Fruit fly (Drosophila melanogaster) whole organism, embryonic: ENCODE data around the gene CG14341.

ENCODE experiments used
- Adf1 ChIP-seq: fragments of 200-800 bp; sonication (Bioruptor generic); IDR thresholded peaks from 2 replicates; pipeline ENCODE4 v1.3.6; 2022; ENCODE audit warnings: missing biosample characterization, missing genetic modification characterization
- Atf6 ChIP-seq: fragments of 200-800 bp; sonication (Bioruptor generic); IDR thresholded peaks from 2 replicates; pipeline ENCODE4 v1.3.6; 2022; ENCODE audit warnings: missing biosample characterization, missing genetic modification characterization
- B-H2 ChIP-seq: fragments of 200-800 bp; sonication (Bioruptor generic); optimal IDR thresholded peaks from 2 replicates; lab custom pipeline; 2018; ENCODE audit warnings: missing biosample characterization, mild to moderate bottlenecking, missing genetic modification characterization
- CG10431 ChIP-seq: fragments of 200-800 bp; sonication (Bioruptor generic); optimal IDR thresholded peaks from 3 replicates; lab custom pipeline; 2018; ENCODE audit warnings: missing biosample characterization, mild to moderate bottlenecking, missing genetic modification characterization
- CG11398 ChIP-seq: fragments of 200-800 bp; sonication (Bioruptor generic); optimal IDR thresholded peaks from 2 replicates; lab custom pipeline; 2016; ENCODE audit warnings: missing biosample characterization, missing genetic modification characterization
- CG11560 ChIP-seq: fragments of 200-800 bp; sonication (Bioruptor generic); IDR thresholded peaks from 3 replicates; pipeline ENCODE4 v1.3.6; 2022; ENCODE audit warnings: missing biosample characterization, missing genetic modification characterization
- CG15073 ChIP-seq: fragments of 200-800 bp; sonication (Bioruptor generic); optimal IDR thresholded peaks from 2 replicates; lab custom pipeline; 2016; ENCODE audit warnings: missing biosample characterization, missing genetic modification characterization
- CG15696 ChIP-seq: fragments of 200-800 bp; sonication (Bioruptor generic); optimal IDR thresholded peaks from 2 replicates; lab custom pipeline; 2019; ENCODE audit warnings: missing biosample characterization, mild to moderate bottlenecking, missing genetic modification characterization, moderate library complexity
- CG16813 ChIP-seq: fragments of 200-800 bp; sonication (Bioruptor generic); IDR thresholded peaks from 3 replicates; pipeline ENCODE4 v1.3.6; 2022; ENCODE audit warnings: missing biosample characterization, missing genetic modification characterization; ENCODE audit not compliant: partially characterized antibody
- CG17328 ChIP-seq: fragments of 200-800 bp; sonication (Bioruptor generic); IDR thresholded peaks from 2 replicates; pipeline ENCODE4 v1.3.6; 2022; ENCODE audit warnings: missing biosample characterization, missing genetic modification characterization
- CG1832 ChIP-seq: fragments of 200-800 bp; sonication (Bioruptor generic); optimal IDR thresholded peaks from 2 replicates; lab custom pipeline; 2017; ENCODE audit warnings: missing biosample characterization, mild to moderate bottlenecking, missing genetic modification characterization, inconsistent platforms
- CG18599 ChIP-seq: fragments of 200-800 bp; sonication (Bioruptor generic); optimal IDR thresholded peaks from 3 replicates; lab custom pipeline; 2017; ENCODE audit warnings: missing biosample characterization, missing genetic modification characterization, mild to moderate bottlenecking, moderate library complexity, missing genetic modification reagents
- CG18619 ChIP-seq: fragments of 200-800 bp; sonication (Bioruptor generic); optimal IDR thresholded peaks from 3 replicates; lab custom pipeline; 2017; ENCODE audit warnings: missing biosample characterization, mild to moderate bottlenecking, missing genetic modification characterization
- CG31441 ChIP-seq: fragments of 200-800 bp; sonication (Bioruptor generic); IDR thresholded peaks from 2 replicates; pipeline ENCODE4 v1.3.6; 2022; ENCODE audit warnings: missing biosample characterization, missing genetic modification characterization
- CG32767 ChIP-seq: fragments of 200-800 bp; sonication (Bioruptor generic); IDR thresholded peaks from 2 replicates; pipeline ENCODE4 v1.3.6; 2022; ENCODE audit warnings: missing biosample characterization, missing genetic modification characterization
- CG4360 ChIP-seq: fragments of 200-800 bp; sonication (Bioruptor generic); IDR thresholded peaks from 2 replicates; pipeline ENCODE4 v1.3.6; 2022; ENCODE audit warnings: missing biosample characterization, missing genetic modification characterization
- CG6683 ChIP-seq: fragments of 200-800 bp; sonication (Bioruptor generic); optimal IDR thresholded peaks from 2 replicates; lab custom pipeline; 2017; ENCODE audit warnings: missing biosample characterization, mild to moderate bottlenecking, missing genetic modification characterization, missing genetic modification reagents
- CG6854 ChIP-seq: fragments of 200-800 bp; sonication (Bioruptor generic); optimal IDR thresholded peaks from 3 replicates; lab custom pipeline; 2017; ENCODE audit warnings: missing biosample characterization, mild to moderate bottlenecking, missing genetic modification characterization
- CG9932 ChIP-seq: fragments of 200-800 bp; sonication (Bioruptor generic); IDR thresholded peaks from 2 replicates; pipeline ENCODE4 v1.3.6; 2022; ENCODE audit warnings: missing biosample characterization, missing genetic modification characterization
- Fer2 ChIP-seq: fragments of 200-800 bp; sonication (Bioruptor generic); optimal IDR thresholded peaks from 2 replicates; lab custom pipeline; 2018; ENCODE audit warnings: missing biosample characterization, mild to moderate bottlenecking, missing genetic modification characterization, moderate library complexity
- Gsc ChIP-seq: fragments of 200-800 bp; sonication (Bioruptor generic); IDR thresholded peaks from 2 replicates; pipeline ENCODE4 v1.3.6; 2022; ENCODE audit warnings: missing biosample characterization, missing genetic modification characterization
- H2.0 ChIP-seq: fragments of 200-800 bp; sonication (Bioruptor generic); IDR thresholded peaks from 2 replicates; pipeline ENCODE4 v1.3.6; 2022; ENCODE audit warnings: missing biosample characterization, missing genetic modification characterization
- HmgZ ChIP-seq: fragments of 200-800 bp; sonication (Bioruptor generic); optimal IDR thresholded peaks from 2 replicates; lab custom pipeline; 2018; ENCODE audit warnings: missing biosample characterization, mild to moderate bottlenecking, missing genetic modification characterization
- MTF-1 ChIP-seq: fragments of 200-800 bp; sonication (Bioruptor generic); optimal IDR thresholded peaks from 2 replicates; lab custom pipeline; 2018; ENCODE audit warnings: missing biosample characterization, mild to moderate bottlenecking, missing genetic modification characterization, borderline replicate concordance
- Myb ChIP-seq: fragments of 200-800 bp; sonication (Bioruptor generic); optimal IDR thresholded peaks from 2 replicates; lab custom pipeline; 2016; ENCODE audit warnings: missing biosample characterization, missing genetic modification characterization
- NC2β ChIP-seq: fragments of 200-800 bp; sonication (Bioruptor generic); optimal IDR thresholded peaks from 2 replicates; lab custom pipeline; 2016; ENCODE audit warnings: missing biosample characterization, missing genetic modification characterization
- Neu2 ChIP-seq: fragments of 200-800 bp; sonication (Bioruptor generic); optimal IDR thresholded peaks from 3 replicates; lab custom pipeline; 2016; ENCODE audit warnings: missing biosample characterization, missing genetic modification characterization, borderline replicate concordance
- Vsx1 ChIP-seq: fragments of 200-800 bp; sonication (Bioruptor generic); optimal IDR thresholded peaks from 2 replicates; lab custom pipeline; 2017; ENCODE audit warnings: missing biosample characterization, mild to moderate bottlenecking, missing genetic modification characterization, missing genetic modification reagents
- bsh ChIP-seq, 2 experiments: fragments of 200-800 bp; sonication (Bioruptor generic); optimal IDR thresholded peaks; 2 replicates each; lab custom pipeline; 2017 to 2018; ENCODE audit warnings: mild to moderate bottlenecking in 2 of 2, missing biosample characterization in 2 of 2, missing genetic modification characterization in 2 of 2, moderate library complexity in 1 of 2
- gfzf ChIP-seq: fragments of 200-800 bp; sonication (Bioruptor generic); optimal IDR thresholded peaks from 2 replicates; lab custom pipeline; 2016; ENCODE audit warnings: missing biosample characterization, mild to moderate bottlenecking, missing genetic modification characterization, moderate library complexity
- hkb ChIP-seq, 2 experiments: fragments of 200-800 bp in 1 of 2; fragments of >200 bp in 1 of 2; sonication (Bioruptor generic) in 1 of 2; IDR thresholded peaks in 1 of 2; optimal IDR thresholded peaks in 1 of 2; 2 replicates each; pipeline versions ENCODE4 v1.3.6 to Lab custom; 2017 to 2022; ENCODE audit warnings: missing biosample characterization in 1 of 2, missing genetic modification characterization in 1 of 2
- inv ChIP-seq: fragments of 200-800 bp; sonication (Bioruptor generic); IDR thresholded peaks from 2 replicates; pipeline ENCODE4 v1.3.6; 2022; ENCODE audit warnings: missing biosample characterization, missing genetic modification characterization; ENCODE audit not compliant: partially characterized antibody
- jing ChIP-seq: fragments of 200-800 bp; sonication (Bioruptor generic); optimal IDR thresholded peaks from 2 replicates; lab custom pipeline; 2018; ENCODE audit warnings: missing biosample characterization, mild to moderate bottlenecking, missing genetic modification characterization
- lmd ChIP-seq: fragments of 200-800 bp; sonication (Bioruptor generic); IDR thresholded peaks from 2 replicates; pipeline ENCODE4 v1.3.6; 2022; ENCODE audit warnings: missing biosample characterization, missing genetic modification characterization
- mirr ChIP-seq: fragments of 200-800 bp; sonication (Bioruptor generic); optimal IDR thresholded peaks from 3 replicates; lab custom pipeline; 2018; ENCODE audit warnings: missing biosample characterization, mild to moderate bottlenecking, missing genetic modification characterization
- nmo ChIP-seq: fragments of 200-800 bp; sonication (Bioruptor generic); optimal IDR thresholded peaks from 2 replicates; lab custom pipeline; 2018; ENCODE audit warnings: missing biosample characterization, mild to moderate bottlenecking, missing genetic modification characterization, moderate library complexity
- p53 ChIP-seq: fragments of 200-800 bp; sonication (Bioruptor generic); optimal IDR thresholded peaks from 2 replicates; lab custom pipeline; 2016; ENCODE audit warnings: missing biosample characterization, missing genetic modification characterization
- pan ChIP-seq, 4 experiments: fragments of >200 bp in 3 of 4; fragments of 200-800 bp in 1 of 4; sonication (Bioruptor generic) in 1 of 4; optimal IDR thresholded peaks in 3 of 4; IDR thresholded peaks in 1 of 4; 2 replicates each; pipeline versions ENCODE4 v1.3.6 to Lab custom; 2017 to 2022; ENCODE audit warnings: missing biosample characterization in 2 of 4, missing genetic modification characterization in 2 of 4, mixed read lengths in 1 of 4
- pfk ChIP-seq: fragments of 200-800 bp; sonication (Bioruptor generic); optimal IDR thresholded peaks from 2 replicates; lab custom pipeline; 2018; ENCODE audit warnings: missing biosample characterization, mild to moderate bottlenecking, missing genetic modification characterization, moderate library complexity
- rib ChIP-seq: fragments of 200-800 bp; sonication (Bioruptor generic); IDR thresholded peaks from 2 replicates; pipeline ENCODE4 v1.3.6; 2022; ENCODE audit warnings: missing biosample characterization, missing genetic modification characterization
- sqz ChIP-seq: fragments of 200-800 bp; sonication (Bioruptor generic); optimal IDR thresholded peaks from 3 replicates; lab custom pipeline; 2018; ENCODE audit warnings: missing biosample characterization, mild to moderate bottlenecking, missing genetic modification characterization
- ssp ChIP-seq: fragments of 200-800 bp; sonication (Bioruptor generic); IDR thresholded peaks from 2 replicates; pipeline ENCODE4 v1.3.6; 2022; ENCODE audit warnings: missing biosample characterization, missing genetic modification characterization
- stwl ChIP-seq: fragments of 200-800 bp; sonication (Bioruptor generic); optimal IDR thresholded peaks from 3 replicates; lab custom pipeline; 2018; ENCODE audit warnings: missing biosample characterization, mild to moderate bottlenecking, missing genetic modification characterization, moderate library complexity
- tap ChIP-seq: fragments of 200-800 bp; optimal IDR thresholded peaks from 3 replicates; lab custom pipeline; 2019; ENCODE audit warnings: missing biosample characterization, mild to moderate bottlenecking, missing genetic modification characterization, moderate library complexity
- vfl ChIP-seq: fragments of 200-800 bp; sonication (Bioruptor generic); optimal IDR thresholded peaks from 2 replicates; lab custom pipeline; 2016; ENCODE audit warnings: missing biosample characterization, missing genetic modification characterization
- zen2 ChIP-seq: fragments of 200-800 bp; sonication (Bioruptor generic); IDR thresholded peaks from 3 replicates; pipeline ENCODE4 v1.3.6; 2022; ENCODE audit warnings: missing biosample characterization, missing genetic modification characterization; ENCODE audit not compliant: partially characterized antibody

The CG14341 gene

DNA sequence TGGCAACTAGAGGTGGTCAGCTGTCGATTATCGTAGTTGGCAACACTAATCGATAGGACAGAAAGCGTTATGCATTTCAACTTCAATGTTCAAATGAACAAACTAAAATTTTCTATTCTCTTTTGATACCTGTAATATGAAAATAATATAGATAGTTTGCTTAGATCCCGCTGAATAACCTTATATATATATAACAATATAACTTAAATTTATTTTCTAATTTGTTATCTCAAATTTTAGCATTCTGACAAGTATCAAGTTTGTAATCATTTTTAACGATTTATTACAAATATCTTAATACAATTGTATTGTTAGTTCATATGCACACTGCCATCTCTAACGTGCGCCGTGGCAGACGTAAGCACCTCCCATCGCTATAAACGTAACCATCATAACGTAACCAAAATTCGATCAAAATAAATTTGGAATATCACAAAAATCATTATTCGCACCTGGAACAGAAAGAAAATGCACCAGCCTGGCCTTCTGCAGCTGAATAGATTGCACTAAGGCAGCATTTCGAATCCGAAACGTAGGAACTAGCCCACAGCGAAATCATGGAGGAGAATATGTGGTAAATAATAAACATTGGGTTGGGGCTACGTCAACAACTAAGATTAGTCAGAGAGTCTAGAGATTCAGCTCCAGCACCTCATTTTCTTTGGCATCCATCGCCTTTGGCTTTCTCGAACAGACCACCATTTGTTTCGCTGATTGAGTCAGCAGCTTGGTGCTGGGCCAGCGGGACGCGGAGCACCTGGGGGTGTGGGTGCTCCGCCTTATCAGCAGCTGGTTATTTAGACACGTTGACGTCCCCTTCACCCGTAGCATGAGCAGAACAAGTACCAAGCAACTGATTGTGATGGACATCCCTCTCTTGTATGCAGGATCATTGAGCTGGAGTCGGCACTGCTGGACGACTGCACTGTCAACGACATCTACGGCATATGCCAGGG is 37.1 kb upstream of the CG14341 start, which contains the start of the genes Pino and TBC1D23 (continued):
- TF ChIP-seq CG16813 (peak; percentile 73; the same call in 2 of the 3 replicates), sqz (GFP tag; lab: Kevin White, UChicago) (no peak), pfk (GFP tag; lab: Kevin White, UChicago) (no peak), CG32767 (no peak; the same call in 1 of the 2 replicates), zen2 (GFP tag; lab: Robert Waterston, UW) (0 out of 3 replicates have a peak, but pooled peaks have one; percentile 42), CG10431 (GFP tag; lab: Kevin White, UChicago) (no peak), gfzf (GFP tag; lab: Kevin White, UChicago) (no peak), rib (no peak), Atf6 (GFP tag; lab: Robert Waterston, UW) (0 out of 2 replicates have a peak, but pooled peaks have one; percentile 41), NC2β (GFP tag; lab: Kevin White, UChicago) (no peak), mirr (GFP tag; lab: Kevin White, UChicago) (no peak), Neu2 (GFP tag; lab: Kevin White, UChicago) (no peak), CG1832 (GFP tag; lab: Kevin White, UChicago) (no peak), CG6683 (GFP tag; lab: Kevin White, UChicago) (no peak), HmgZ (tag; lab: Kevin White, UChicago) (peak; percentile 20), tap (tag; lab: Kevin White, UChicago) (peak; percentile 33), Myb (peak; percentile 52), CG4360 (GFP tag; lab: Robert Waterston, UW) (no peak), CG11560 (tag; lab: Robert Waterston, UW) (peak; percentile 91), CG15073 (GFP tag; lab: Kevin White, UChicago) (no peak), B-H2 (GFP tag; lab: Kevin White, UChicago) (peak; percentile 57), bsh (GFP tag; optimal IDR thresholded peaks at IDR 0.05; lab: Kevin White, UChicago) (peak in 1 of 2 experiments; percentile 65), ssp (GFP tag; lab: Robert Waterston, UW) (peak; percentile 54), CG9932 (GFP tag; lab: Robert Waterston, UW) (peak; percentile 87), CG11398 (GFP tag; lab: Kevin White, UChicago) (no peak), Gsc (GFP tag; lab: Robert Waterston, UW) (no peak), lmd (GFP tag; lab: Robert Waterston, UW) (peak; percentile 73), H2.0 (GFP tag; lab: Robert Waterston, UW) (peak; percentile 68), hkb (optimal IDR thresholded peaks at IDR 0.05; lab: Kevin White, UChicago) (no peak), hkb (GFP tag; IDR thresholded peaks at IDR 0.05; lab: Robert Waterston, UW) (peak; percentile 59), p53 (GFP tag; lab: Kevin White, UChicago) (no peak), stwl (tag; lab: Kevin White, UChicago) (peak; percentile 33), CG18619 (peak; percentile 63), Vsx1 (GFP tag; lab: Kevin White, UChicago) (peak; percentile 19), Adf1 (peak; percentile 17; the same call in 1 of the 2 replicates), jing (GFP tag; lab: Kevin White, UChicago) (no peak), inv (GFP tag; lab: Robert Waterston, UW) (peak; percentile 53), CG6854 (GFP tag; lab: Kevin White, UChicago) (no peak), Fer2 (tag; lab: Kevin White, UChicago) (peak; percentile 49), MTF-1 (GFP tag; lab: Kevin White, UChicago) (no peak), CG18599 (peak; percentile 67), CG31441 (GFP tag; lab: Robert Waterston, UW) (peak; percentile 84), CG15696 (tag; lab: Kevin White, UChicago) (peak; percentile 75), pan (optimal IDR thresholded peaks at IDR 0.05; lab: Kevin White, UChicago) (no peak), pan (GFP tag; optimal IDR thresholded peaks at IDR 0.05 in 1 of 2, IDR thresholded peaks at IDR 0.05 in 1 of 2) (peak in 1 of 2 experiments; percentile 77), nmo (peak; percentile 89), CG17328 (GFP tag; lab: Robert Waterston, UW) (peak; percentile 70), vfl (peak; percentile 76)
